Worm (Caenorhabditis elegans): Measurements from ENCODE around the gene Y51A2D.8.

DNA sequence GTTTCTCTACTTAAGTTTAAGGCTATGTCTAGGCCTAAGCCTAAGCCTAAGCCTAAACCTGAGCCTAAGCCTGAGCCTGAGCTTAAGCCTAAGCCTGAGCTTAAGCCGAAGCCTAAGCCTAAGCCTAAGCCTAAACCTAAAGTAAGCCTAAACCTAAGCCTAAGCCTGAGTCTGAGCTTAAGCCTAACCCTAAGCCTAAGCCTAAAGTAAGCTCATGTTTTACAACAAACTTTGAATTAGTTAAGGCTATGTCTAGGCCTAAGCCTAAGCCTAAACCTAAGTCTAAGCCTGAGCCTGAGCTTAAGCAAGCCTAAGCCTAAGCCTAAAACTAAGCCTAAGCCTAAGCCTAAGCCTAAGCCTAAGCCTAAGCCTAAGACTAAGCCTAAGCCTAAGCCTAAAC lies 12.0 kb upstream of the Y51A2D.8 start:
- TF ChIP-seq skn-1 (tag; optimal IDR thresholded peaks at IDR 0.05) (no peak), mdl-1 (tag; optimal IDR thresholded peaks at IDR 0.05) (no peak), zag-1 (tag; optimal IDR thresholded peaks at IDR 0.05) (no peak), ztf-11 (tag; optimal IDR thresholded peaks at IDR 0.05) (no peak), unc-98 (GFP tag; IDR thresholded peaks at IDR 0.05) (no peak), hlh-4 (tag; optimal IDR thresholded peaks at IDR 0.05) (no peak), nhr-76 (tag; optimal IDR thresholded peaks at IDR 0.05) (no peak), nhr-77 (tag; optimal IDR thresholded peaks at IDR 0.05) (no peak), ces-1 (GFP tag; optimal IDR thresholded peaks at IDR 0.05) (no peak), zip-4 (GFP tag; optimal IDR thresholded peaks at IDR 0.05) (no peak), sptf-1 (tag; optimal IDR thresholded peaks at IDR 0.05) (no peak), fkh-4 (tag; optimal IDR thresholded peaks at IDR 0.05; ENCODE audit: borderline replicate concordance) (no peak)
